Fruit fly (Drosophila melanogaster) whole organism, prepupa: Measurements from ENCODE around the gene Jon99Cii.

Source experiments
- Blimp-1 ChIP-seq: fragments of 200-800 bp; sonication (Bioruptor generic); optimal IDR thresholded peaks from 3 replicates; lab custom pipeline; 2017; ENCODE audit warnings: missing biosample characterization, missing genetic modification characterization, mild to moderate bottlenecking, moderate library complexity, missing genetic modification reagents
- CG10631 ChIP-seq: fragments of 200-800 bp; sonication (Bioruptor generic); optimal IDR thresholded peaks from 2 replicates; lab custom pipeline; 2016; ENCODE audit warnings: missing biosample characterization, missing genetic modification characterization
- CG10669 ChIP-seq: fragments of 200-800 bp; sonication (Bioruptor generic); optimal IDR thresholded peaks from 3 replicates; lab custom pipeline; 2018; ENCODE audit warnings: missing biosample characterization, mild to moderate bottlenecking, missing genetic modification characterization, moderate library complexity
- CG11294 ChIP-seq: fragments of 200-800 bp; sonication (Bioruptor generic); IDR thresholded peaks from 2 replicates; pipeline ENCODE4 v1.3.6; 2022; ENCODE audit warnings: missing biosample characterization, missing genetic modification characterization
- CG11762 ChIP-seq: fragments of 200-800 bp; sonication (Bioruptor generic); optimal IDR thresholded peaks from 3 replicates; lab custom pipeline; 2016; ENCODE audit warnings: missing biosample characterization, missing genetic modification characterization; ENCODE audit not compliant: insufficient read depth
- CG11902 ChIP-seq: fragments of 200-800 bp; sonication (Bioruptor generic); optimal IDR thresholded peaks from 3 replicates; lab custom pipeline; 2016; ENCODE audit warnings: missing biosample characterization, missing genetic modification characterization
- CG15336 ChIP-seq: fragments of 200-800 bp; sonication (Bioruptor generic); IDR thresholded peaks from 2 replicates; pipeline ENCODE4 v1.3.6; 2022; ENCODE audit warnings: missing biosample characterization, missing genetic modification characterization
- CG16779 ChIP-seq: fragments of 200-800 bp; sonication (Bioruptor generic); optimal IDR thresholded peaks from 3 replicates; lab custom pipeline; 2017; ENCODE audit warnings: missing biosample characterization, mild to moderate bottlenecking, missing genetic modification characterization
- CG3032 ChIP-seq: fragments of 200-800 bp; optimal IDR thresholded peaks from 2 replicates; lab custom pipeline; 2019; ENCODE audit warnings: missing biosample characterization, mild to moderate bottlenecking, missing genetic modification characterization, moderate library complexity
- CG32006 ChIP-seq: fragments of 200-800 bp; sonication (Bioruptor generic); optimal IDR thresholded peaks from 3 replicates; lab custom pipeline; 2017; ENCODE audit warnings: missing biosample characterization, mild to moderate bottlenecking, missing genetic modification characterization
- CG3919 ChIP-seq: fragments of 200-800 bp; sonication (Bioruptor generic); optimal IDR thresholded peaks from 3 replicates; lab custom pipeline; 2016; ENCODE audit warnings: missing biosample characterization, missing genetic modification characterization
- CG4318 ChIP-seq: fragments of 200-800 bp; sonication (Bioruptor generic); optimal IDR thresholded peaks from 3 replicates; lab custom pipeline; 2017; ENCODE audit warnings: missing biosample characterization, mild to moderate bottlenecking, missing genetic modification characterization
- CG6163 ChIP-seq: fragments of 200-800 bp; sonication (Bioruptor generic); IDR thresholded peaks from 3 replicates; pipeline ENCODE4 v1.3.6; 2022; ENCODE audit warnings: missing biosample characterization, missing genetic modification characterization
- CG6276 ChIP-seq: fragments of 200-800 bp; sonication (Bioruptor generic); optimal IDR thresholded peaks from 2 replicates; lab custom pipeline; 2017; ENCODE audit warnings: missing biosample characterization, mild to moderate bottlenecking, missing genetic modification characterization
- CG6792 ChIP-seq: fragments of 200-800 bp; sonication (Bioruptor generic); optimal IDR thresholded peaks from 3 replicates; lab custom pipeline; 2016; ENCODE audit warnings: missing biosample characterization, missing genetic modification characterization
- CG7368 ChIP-seq: fragments of 200-800 bp; sonication (Bioruptor generic); optimal IDR thresholded peaks from 3 replicates; lab custom pipeline; 2016; ENCODE audit warnings: missing biosample characterization, missing genetic modification characterization
- CG8119 ChIP-seq: fragments of 200-800 bp; sonication (Bioruptor generic); IDR thresholded peaks from 3 replicates; pipeline ENCODE4 v1.3.6; 2022; ENCODE audit warnings: missing biosample characterization, missing genetic modification characterization
- CG8319 ChIP-seq: fragments of 200-800 bp; sonication (Bioruptor generic); optimal IDR thresholded peaks from 3 replicates; lab custom pipeline; 2016; ENCODE audit warnings: missing biosample characterization, missing genetic modification characterization
- CG9139 ChIP-seq: fragments of 200-800 bp; sonication (Bioruptor generic); optimal IDR thresholded peaks from 3 replicates; lab custom pipeline; 2017; ENCODE audit warnings: missing biosample characterization, mild to moderate bottlenecking, missing genetic modification characterization
- Eip78C ChIP-seq: fragments of 200-800 bp; sonication (Bioruptor generic); peaks from one replicate; lab custom pipeline; 2016; ENCODE audit warnings: missing biosample characterization, missing genetic modification characterization
- Ets21C ChIP-seq: fragments of 200-800 bp; sonication (Bioruptor generic); optimal IDR thresholded peaks from 3 replicates; lab custom pipeline; 2016; ENCODE audit warnings: missing biosample characterization, missing genetic modification characterization
- Gug ChIP-seq: fragments of 200-800 bp; sonication (Bioruptor generic); IDR thresholded peaks from 2 replicates; pipeline ENCODE4 v1.3.6; 2022; ENCODE audit warnings: missing biosample characterization, missing genetic modification characterization
- Hr38 ChIP-seq: sonication (Bioruptor generic); optimal IDR thresholded peaks from 2 replicates; lab custom pipeline; 2016; ENCODE audit warnings: missing biosample characterization, missing genetic modification characterization
- Hr39 ChIP-seq: fragments of 200-800 bp; sonication (Bioruptor generic); optimal IDR thresholded peaks from 2 replicates; lab custom pipeline; 2016; ENCODE audit warnings: missing biosample characterization, missing genetic modification characterization
- Hr4 ChIP-seq: fragments of 200-800 bp; sonication (Bioruptor generic); optimal IDR thresholded peaks from 3 replicates; lab custom pipeline; 2016; ENCODE audit warnings: missing biosample characterization, missing genetic modification characterization
- Lpt ChIP-seq: fragments of 200-800 bp; sonication (Bioruptor generic); optimal IDR thresholded peaks from 3 replicates; lab custom pipeline; 2016; ENCODE audit warnings: missing biosample characterization, missing genetic modification characterization
- OdsH ChIP-seq: fragments of 200-800 bp; sonication (Bioruptor generic); optimal IDR thresholded peaks from 3 replicates; lab custom pipeline; 2016; ENCODE audit warnings: missing biosample characterization, missing genetic modification characterization
- Sox102F ChIP-seq: fragments of 200-800 bp; sonication (Bioruptor generic); optimal IDR thresholded peaks from 2 replicates; lab custom pipeline; 2016; ENCODE audit warnings: missing biosample characterization, mild to moderate bottlenecking, missing genetic modification characterization
- Sox15 ChIP-seq: fragments of 200-800 bp; sonication (Bioruptor generic); optimal IDR thresholded peaks from 3 replicates; lab custom pipeline; 2016; ENCODE audit warnings: missing biosample characterization, missing genetic modification characterization
- achi ChIP-seq: fragments of 200-800 bp; sonication (Bioruptor generic); optimal IDR thresholded peaks from 3 replicates; lab custom pipeline; 2016; ENCODE audit warnings: missing biosample characterization, missing genetic modification characterization
- cyc ChIP-seq: fragments of 200-800 bp; sonication (Bioruptor generic); optimal IDR thresholded peaks from 3 replicates; lab custom pipeline; 2016; ENCODE audit warnings: missing biosample characterization, missing genetic modification characterization
- dac ChIP-seq: fragments of 200-800 bp; sonication (Bioruptor generic); optimal IDR thresholded peaks from 2 replicates; lab custom pipeline; 2017; ENCODE audit warnings: missing biosample characterization, mild to moderate bottlenecking, missing genetic modification characterization
- dsx ChIP-seq: fragments of 200-800 bp; optimal IDR thresholded peaks from 3 replicates; lab custom pipeline; 2019; ENCODE audit warnings: missing biosample characterization, mild to moderate bottlenecking, missing genetic modification characterization, moderate library complexity; ENCODE audit not compliant: poor library complexity, severe bottlenecking
- eg ChIP-seq: fragments of 200-800 bp; sonication (Bioruptor generic); IDR thresholded peaks from 3 replicates; pipeline ENCODE4 v1.3.6; 2022; ENCODE audit warnings: missing biosample characterization, missing genetic modification characterization
- esn ChIP-seq: fragments of 200-800 bp; sonication (Bioruptor generic); optimal IDR thresholded peaks from 2 replicates; lab custom pipeline; 2016; ENCODE audit warnings: missing biosample characterization, mild to moderate bottlenecking, missing genetic modification characterization, moderate library complexity
- fd59A ChIP-seq: fragments of 200-800 bp; sonication (Bioruptor generic); optimal IDR thresholded peaks from 2 replicates; lab custom pipeline; 2017; ENCODE audit warnings: missing biosample characterization, mild to moderate bottlenecking, missing genetic modification characterization, missing genetic modification reagents
- fd85E ChIP-seq: fragments of 200-800 bp; sonication (Bioruptor generic); optimal IDR thresholded peaks from 3 replicates; lab custom pipeline; 2016; ENCODE audit warnings: missing biosample characterization, missing genetic modification characterization
- lz ChIP-seq: fragments of 200-800 bp; sonication (Bioruptor generic); optimal IDR thresholded peaks from 3 replicates; lab custom pipeline; 2016; ENCODE audit warnings: missing biosample characterization, missing genetic modification characterization
- net ChIP-seq: fragments of 200-800 bp; sonication (Bioruptor generic); optimal IDR thresholded peaks from 3 replicates; lab custom pipeline; 2016; ENCODE audit warnings: missing biosample characterization, missing genetic modification characterization
- pdm3 ChIP-seq: fragments of 200-800 bp; sonication (Bioruptor generic); optimal IDR thresholded peaks from 3 replicates; lab custom pipeline; 2016; ENCODE audit warnings: missing biosample characterization, missing genetic modification characterization
- salr ChIP-seq, 2 experiments: fragments of 200-800 bp; sonication (Bioruptor generic); optimal IDR thresholded peaks; 3 replicates each; lab custom pipeline; 2016 to 2018; ENCODE audit warnings: missing biosample characterization in 2 of 2, missing genetic modification characterization in 2 of 2, mild to moderate bottlenecking in 1 of 2
- svp ChIP-seq: fragments of 200-800 bp; sonication (Bioruptor generic); peaks from one replicate; lab custom pipeline; 2016; ENCODE audit warnings: missing biosample characterization, missing genetic modification characterization
- vri ChIP-seq: fragments of 200-800 bp; sonication (Bioruptor generic); optimal IDR thresholded peaks from 3 replicates; lab custom pipeline; 2016; ENCODE audit warnings: missing biosample characterization, mild to moderate bottlenecking, missing genetic modification characterization

Gene Jon99Cii

dm6 chr3R:29898588-29898987 is 25.8 kb downstream of the Jon99Cii start (continued):
- no peak for TF ChIP-seq CG11902 (GFP tag; lab: Kevin White, UChicago)
- no peak for TF ChIP-seq OdsH (GFP tag; lab: Kevin White, UChicago)
- no peak for TF ChIP-seq CG6163
- no peak for TF ChIP-seq CG11762 (GFP tag; lab: Kevin White, UChicago)
- no peak for TF ChIP-seq CG9139 (GFP tag; lab: Kevin White, UChicago)
- no peak for TF ChIP-seq Hr38 (GFP tag; lab: Kevin White, UChicago)
- peak; percentile 59 for TF ChIP-seq CG15336
- TF ChIP-seq CG7368: no peak
- TF ChIP-seq Eip78C (GFP tag; lab: Kevin White, UChicago): no peak
- no peak for TF ChIP-seq pdm3 (GFP tag; lab: Kevin White, UChicago)
- peak; percentile 54; the same call in 1 of the 3 replicates for TF ChIP-seq CG8119 (GFP tag; lab: Robert Waterston, UW)
- TF ChIP-seq dac (GFP tag; lab: Kevin White, UChicago): no peak
- TF ChIP-seq Blimp-1: no peak

- TF ChIP-seq eg (GFP tag; lab: Robert Waterston, UW) (peak; percentile 78), fd59A (GFP tag; lab: Kevin White, UChicago) (no peak), CG3032 (no peak), Gug (GFP tag; lab: Robert Waterston, UW) (peak; percentile 80), CG32006 (GFP tag; lab: Kevin White, UChicago) (peak; percentile 60), achi (GFP tag; lab: Kevin White, UChicago) (peak; percentile 46), Eip78C (GFP tag; lab: Kevin White, UChicago) (peak; percentile 73), CG11294 (peak; percentile 72), CG8119 (GFP tag; lab: Robert Waterston, UW) (peak; percentile 83), esn (no peak), CG15336 (peak; percentile 81), pdm3 (GFP tag; lab: Kevin White, UChicago) (peak; percentile 19), Hr39 (GFP tag; lab: Kevin White, UChicago) (no peak), dac (GFP tag; lab: Kevin White, UChicago) (no peak), cyc (no peak), CG4318 (GFP tag; lab: Kevin White, UChicago) (peak; percentile 22), CG6276 (GFP tag; lab: Kevin White, UChicago) (peak; percentile 56), CG6163 (peak; percentile 34; the same call in 2 of the 3 replicates), salr (GFP tag; optimal IDR thresholded peaks at IDR 0.05; lab: Kevin White, UChicago) (peak in 1 of 2 experiments; percentile 25), CG3919 (GFP tag; lab: Kevin White, UChicago) (peak; percentile 26), CG16779 (tag; lab: Kevin White, UChicago) (no peak), Hr4 (GFP tag; lab: Kevin White, UChicago) (peak; percentile 79), dsx (GFP tag; lab: Kevin White, UChicago) (no peak), net (GFP tag; lab: Kevin White, UChicago) (no peak), Ets21C (GFP tag; lab: Kevin White, UChicago) (no peak), Sox15 (GFP tag; lab: Kevin White, UChicago) (no peak), Hr38 (GFP tag; lab: Kevin White, UChicago) (no peak), OdsH (GFP tag; lab: Kevin White, UChicago) (peak; percentile 30), CG10631 (GFP tag; lab: Kevin White, UChicago) (peak; percentile 21), CG10669 (no peak), vri (GFP tag; lab: Kevin White, UChicago) (no peak)
These were observed 30.0 kb downstream of the Jon99Cii start for dm6 chr3R:29894393-29894792.

dm6 chr3R:29893030-29893429 is 31.4 kb downstream of the Jon99Cii start:
- no peak for TF ChIP-seq dac (GFP tag; lab: Kevin White, UChicago)
- no peak for TF ChIP-seq lz (GFP tag; lab: Kevin White, UChicago)
- no peak for TF ChIP-seq Lpt
- TF ChIP-seq CG11762 (GFP tag; lab: Kevin White, UChicago): no peak
- no peak for TF ChIP-seq vri (GFP tag; lab: Kevin White, UChicago)
- no peak for TF ChIP-seq Sox15 (GFP tag; lab: Kevin White, UChicago)
- TF ChIP-seq CG6792 (GFP tag; lab: Kevin White, UChicago): no peak
- TF ChIP-seq Hr38 (GFP tag; lab: Kevin White, UChicago): no peak
- no peak for TF ChIP-seq cyc
- TF ChIP-seq Sox102F (GFP tag; lab: Kevin White, UChicago): no peak
- no peak for TF ChIP-seq Gug (GFP tag; lab: Robert Waterston, UW)
- no peak for TF ChIP-seq CG8319 (GFP tag; lab: Kevin White, UChicago)
- TF ChIP-seq CG10669: no peak
- TF ChIP-seq Eip78C (GFP tag; lab: Kevin White, UChicago): no peak
- TF ChIP-seq CG11902 (GFP tag; lab: Kevin White, UChicago): no peak
- no peak for TF ChIP-seq svp (GFP tag; lab: Kevin White, UChicago)
- no peak for TF ChIP-seq salr (GFP tag; optimal IDR thresholded peaks at IDR 0.05; lab: Kevin White, UChicago)
- TF ChIP-seq CG6276 (GFP tag; lab: Kevin White, UChicago): no peak
- no peak for TF ChIP-seq fd85E
- TF ChIP-seq, all 60 proteins: peak for 0
